Worm (Caenorhabditis elegans) whole organism, late embryonic: Measurements from ENCODE around the gene ver-4.

Experiments
- dve-1 ChIP-seq: sonication (generic microtip); optimal IDR thresholded peaks from 2 replicates; lab custom pipeline; 2017; ENCODE audit warnings: antibody characterized with exemption, mild to moderate bottlenecking, missing genetic modification characterization, missing compliant biosample characterization
- elt-2 ChIP-seq: sonication (generic microtip); optimal IDR thresholded peaks from 2 replicates; lab custom pipeline; 2016; ENCODE audit warnings: missing genetic modification reagents, missing genetic modification characterization, missing compliant biosample characterization
- nfya-1 ChIP-seq: sonication (generic microtip); optimal IDR thresholded peaks from 2 replicates; lab custom pipeline; 2017; ENCODE audit warnings: missing genetic modification characterization, mild to moderate bottlenecking, missing compliant biosample characterization, antibody characterized with exemption, moderate library complexity
- ref-2 ChIP-seq: sonication (generic microtip); optimal IDR thresholded peaks from 2 replicates; lab custom pipeline; 2016; ENCODE audit warnings: missing genetic modification characterization, missing compliant biosample characterization
- unc-86 ChIP-seq: sonication (generic microtip); optimal IDR thresholded peaks from 2 replicates; lab custom pipeline; 2016; ENCODE audit warnings: missing genetic modification characterization, missing compliant biosample characterization

Gene ver-4

DNA sequence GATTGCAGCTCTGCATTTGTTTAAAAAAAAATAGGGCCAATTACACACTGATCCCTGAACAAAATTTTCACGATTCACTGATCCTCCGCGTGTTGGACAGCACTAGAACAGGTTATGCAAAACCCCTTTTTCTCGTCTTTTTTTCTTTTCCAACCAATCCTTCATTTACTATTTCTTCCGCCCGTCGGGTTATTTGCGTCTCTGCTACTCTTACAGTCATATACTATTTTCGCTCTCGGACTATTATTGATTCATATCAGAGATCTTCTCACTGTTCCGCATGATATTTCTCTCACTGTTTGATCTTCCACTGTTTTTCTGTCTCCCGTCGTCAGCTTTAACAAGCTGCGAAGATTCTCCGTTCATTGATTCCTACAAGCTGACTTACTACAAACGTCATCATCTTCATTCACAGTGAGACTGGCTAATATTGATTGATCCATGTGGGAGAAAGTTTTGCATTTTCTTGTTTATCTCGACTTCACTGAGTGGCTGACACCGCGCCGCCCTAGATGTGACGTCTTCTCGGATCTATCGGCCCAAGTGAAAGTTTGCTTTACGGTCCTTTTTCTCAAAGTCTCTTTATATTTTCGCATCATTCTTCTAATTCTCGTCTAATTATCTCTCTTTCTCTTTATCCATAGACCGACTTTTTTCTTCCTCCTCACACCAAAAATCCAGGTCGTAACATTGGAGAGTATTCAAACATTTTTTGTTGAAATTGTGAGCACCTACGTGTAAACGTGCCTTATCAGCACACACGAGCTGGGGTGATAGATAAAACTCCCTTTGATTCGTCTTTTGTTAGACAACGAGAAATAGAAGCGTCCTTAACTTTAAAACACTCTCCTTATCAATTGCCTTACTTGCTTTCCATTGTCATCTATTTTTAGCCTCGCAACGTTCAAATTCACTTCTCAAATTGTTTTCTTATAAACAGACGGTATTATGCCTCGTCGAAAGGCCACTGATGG is 54.2 kb downstream of the ver-4 start:
- TF ChIP-seq unc-86: no peak
- peak; percentile 50 for TF ChIP-seq ref-2 (tag; lab: Kevin White, UChicago)
- TF ChIP-seq elt-2 (tag; lab: Kevin White, UChicago): peak; percentile 78
- TF ChIP-seq dve-1 (tag; lab: Kevin White, UChicago): no peak
- TF ChIP-seq nfya-1: peak; percentile 10
